Worm (Caenorhabditis elegans) whole organism, L2 larva: ENCODE results near the gene rpn-6.1.

Source experiments
- aly-2 ChIP-seq: fragments of 150-350 bp; optimal IDR thresholded peaks from 2 replicates; lab custom pipeline; 2014; ENCODE audit warnings: missing biosample characterization, missing genetic modification characterization
- ama-1 ChIP-seq: fragments of 150-350 bp; optimal IDR thresholded peaks from 2 replicates; lab custom pipeline; 2018; ENCODE audit warnings: inconsistent platforms
- dmd-4 ChIP-seq: sonication (generic microtip); optimal IDR thresholded peaks from 2 replicates; lab custom pipeline; 2017; ENCODE audit warnings: missing biosample characterization, missing genetic modification characterization
- elt-1 ChIP-seq: fragments of 150-350 bp; optimal IDR thresholded peaks from 2 replicates; lab custom pipeline; 2014; ENCODE audit warnings: missing biosample characterization, missing genetic modification characterization
- skn-1 ChIP-seq: sonication (generic microtip); optimal IDR thresholded peaks from 2 replicates; lab custom pipeline; 2017; ENCODE audit warnings: missing biosample characterization, missing genetic modification characterization
- ztf-11 ChIP-seq: sonication (generic microtip); optimal IDR thresholded peaks from 2 replicates; lab custom pipeline; 2017; ENCODE audit warnings: missing biosample characterization, missing genetic modification characterization

ce11 chrIII:6929558-6930167 lies 32.1 kb downstream of the rpn-6.1 start, which contains the start of gene inf-1:
- TF ChIP-seq ztf-11 (tag; lab: Kevin White, UChicago) (no peak), skn-1 (tag; lab: Kevin White, UChicago) (no peak), aly-2 (tag; lab: Kevin White, UChicago) (no peak), elt-1 (tag; lab: Kevin White, UChicago) (no peak), ama-1 (lab: Kevin White, UChicago) (no peak), dmd-4 (no peak)
